Fruit fly (Drosophila melanogaster) whole organism, embryonic: ENCODE data around the gene CG17154.

Experiments used
- Abd-B ChIP-seq: fragments of 200-800 bp; sonication (Bioruptor generic); optimal IDR thresholded peaks from 2 replicates; lab custom pipeline; 2018; ENCODE audit warnings: missing biosample characterization, mild to moderate bottlenecking, missing genetic modification characterization, moderate library complexity
- B-H1 ChIP-seq: fragments of 200-800 bp; sonication (Bioruptor generic); IDR thresholded peaks from 3 replicates; pipeline ENCODE4 v1.3.6; 2022; ENCODE audit warnings: missing biosample characterization, missing genetic modification characterization
- B-H2 ChIP-seq: fragments of 200-800 bp; sonication (Bioruptor generic); optimal IDR thresholded peaks from 2 replicates; lab custom pipeline; 2018; ENCODE audit warnings: missing biosample characterization, mild to moderate bottlenecking, missing genetic modification characterization
- CG10462 ChIP-seq: fragments of 200-800 bp; sonication (Bioruptor generic); optimal IDR thresholded peaks from 2 replicates; lab custom pipeline; 2016; ENCODE audit warnings: missing biosample characterization, missing genetic modification characterization
- CG12155 ChIP-seq: fragments of 200-800 bp; sonication (Bioruptor generic); optimal IDR thresholded peaks from 3 replicates; lab custom pipeline; 2016; ENCODE audit warnings: missing biosample characterization, missing genetic modification characterization
- CG17186 ChIP-seq: fragments of 200-800 bp; sonication (Bioruptor generic); optimal IDR thresholded peaks from 3 replicates; lab custom pipeline; 2017; ENCODE audit warnings: missing biosample characterization, missing genetic modification reagents, missing genetic modification characterization
- CG17359 ChIP-seq: fragments of 200-800 bp; sonication (Bioruptor generic); optimal IDR thresholded peaks from 3 replicates; lab custom pipeline; 2018; ENCODE audit warnings: missing biosample characterization, mild to moderate bottlenecking, missing genetic modification characterization, moderate library complexity
- CG1792 ChIP-seq: fragments of 200-800 bp; sonication (Bioruptor generic); optimal IDR thresholded peaks from 2 replicates; lab custom pipeline; 2016; ENCODE audit warnings: missing biosample characterization, missing genetic modification characterization
- CG2120 ChIP-seq: fragments of 200-800 bp; sonication (Bioruptor generic); optimal IDR thresholded peaks from 3 replicates; lab custom pipeline; 2016; ENCODE audit warnings: missing biosample characterization, missing genetic modification characterization
- CG2129 ChIP-seq: fragments of 200-800 bp; sonication (Bioruptor generic); IDR thresholded peaks from 2 replicates; pipeline ENCODE4 v1.3.6; 2022; ENCODE audit warnings: missing biosample characterization, missing genetic modification characterization; ENCODE audit not compliant: partially characterized antibody
- CG4282 ChIP-seq: fragments of 200-800 bp; sonication (Bioruptor generic); optimal IDR thresholded peaks from 2 replicates; lab custom pipeline; 2016; ENCODE audit warnings: missing biosample characterization, missing genetic modification characterization
- CG4328 ChIP-seq: fragments of 200-800 bp; sonication (Bioruptor generic); optimal IDR thresholded peaks from 3 replicates; lab custom pipeline; 2017; ENCODE audit warnings: missing biosample characterization, missing genetic modification reagents, missing genetic modification characterization
- CG4404 ChIP-seq: fragments of 200-800 bp; sonication (Bioruptor generic); IDR thresholded peaks from 2 replicates; pipeline ENCODE4 v1.3.6; 2022; ENCODE audit warnings: missing biosample characterization, missing genetic modification characterization
- CG4707 ChIP-seq: fragments of 200-800 bp; sonication (Bioruptor generic); optimal IDR thresholded peaks from 2 replicates; lab custom pipeline; 2018; ENCODE audit warnings: missing biosample characterization, mild to moderate bottlenecking, missing genetic modification characterization, moderate library complexity
- CG8281 ChIP-seq: fragments of 200-800 bp; sonication (Bioruptor generic); optimal IDR thresholded peaks from 2 replicates; lab custom pipeline; 2018; ENCODE audit warnings: missing biosample characterization, mild to moderate bottlenecking, missing genetic modification characterization, moderate library complexity
- CG9797 ChIP-seq: fragments of 200-800 bp; sonication (Bioruptor generic); optimal IDR thresholded peaks from 3 replicates; lab custom pipeline; 2018; ENCODE audit warnings: missing biosample characterization, mild to moderate bottlenecking, missing genetic modification characterization
- Chrac-16 ChIP-seq: fragments of 200-800 bp; sonication (Bioruptor generic); optimal IDR thresholded peaks from 3 replicates; lab custom pipeline; 2016; ENCODE audit warnings: missing biosample characterization, missing genetic modification characterization
- CkIIα-i1 ChIP-seq: fragments of 200-800 bp; sonication (Bioruptor generic); IDR thresholded peaks from 2 replicates; pipeline ENCODE4 v1.3.6; 2022; ENCODE audit warnings: missing biosample characterization, missing genetic modification characterization
- ERR ChIP-seq: fragments of 200-800 bp; sonication (Bioruptor generic); optimal IDR thresholded peaks from 2 replicates; lab custom pipeline; 2016; ENCODE audit warnings: missing biosample characterization, missing genetic modification characterization
- Ets65A ChIP-seq: fragments of 200-800 bp; sonication (Bioruptor generic); peaks from one replicate; lab custom pipeline; 2016; ENCODE audit warnings: missing biosample characterization, missing genetic modification characterization
- GATAe ChIP-seq: fragments of 200-800 bp; sonication (Bioruptor generic); conservative IDR thresholded peaks from 2 replicates; pipeline ENCODE4 v1.3.6; 2022; ENCODE audit warnings: missing biosample characterization, missing genetic modification characterization
- HLH3B ChIP-seq: fragments of 200-800 bp; sonication (Bioruptor generic); IDR thresholded peaks from 2 replicates; pipeline ENCODE4 v1.3.6; 2022; ENCODE audit warnings: missing biosample characterization, missing genetic modification characterization
- HLH4C ChIP-seq: fragments of 200-800 bp; sonication (Bioruptor generic); IDR thresholded peaks from 3 replicates; pipeline ENCODE4 v1.3.6; 2022; ENCODE audit warnings: missing biosample characterization, missing genetic modification characterization; ENCODE audit not compliant: partially characterized antibody
- Lhr ChIP-seq: fragments of 200-800 bp; sonication (Bioruptor generic); optimal IDR thresholded peaks from 3 replicates; lab custom pipeline; 2017; ENCODE audit warnings: mild to moderate bottlenecking, missing biosample characterization, missing genetic modification reagents, missing genetic modification characterization
- Mrtf ChIP-seq: fragments of 200-800 bp; sonication (Bioruptor generic); IDR thresholded peaks from 3 replicates; pipeline ENCODE4 v1.3.6; 2022; ENCODE audit warnings: missing biosample characterization, missing genetic modification characterization
- NfI ChIP-seq: fragments of 200-800 bp; sonication (Bioruptor generic); optimal IDR thresholded peaks from 3 replicates; lab custom pipeline; 2018; ENCODE audit warnings: missing biosample characterization, mild to moderate bottlenecking, missing genetic modification characterization, moderate library complexity
- Oli ChIP-seq: fragments of 200-800 bp; sonication (Bioruptor generic); optimal IDR thresholded peaks from 2 replicates; lab custom pipeline; 2018; ENCODE audit warnings: missing biosample characterization, mild to moderate bottlenecking, missing genetic modification characterization, moderate library complexity
- Pdp1 ChIP-seq, 2 experiments: fragments of 200-800 bp; sonication (Bioruptor generic); optimal IDR thresholded peaks; 3 replicates each; lab custom pipeline; 2016; ENCODE audit warnings: missing biosample characterization in 2 of 2, missing genetic modification characterization in 2 of 2, mild to moderate bottlenecking in 1 of 2, moderate library complexity in 1 of 2
- Rx ChIP-seq: fragments of 200-800 bp; sonication (Bioruptor generic); IDR thresholded peaks from 2 replicates; pipeline ENCODE4 v1.3.6; 2022; ENCODE audit warnings: missing biosample characterization, missing genetic modification characterization
- Six4 ChIP-seq: fragments of 200-800 bp; sonication (Bioruptor generic); optimal IDR thresholded peaks from 2 replicates; lab custom pipeline; 2016; ENCODE audit warnings: missing biosample characterization, missing genetic modification characterization
- Sox102F ChIP-seq: fragments of 200-800 bp; sonication (Bioruptor generic); optimal IDR thresholded peaks from 2 replicates; lab custom pipeline; 2018; ENCODE audit warnings: missing biosample characterization, mild to moderate bottlenecking, missing genetic modification characterization, moderate library complexity
- Sry-β ChIP-seq: fragments of 200-800 bp; sonication (Bioruptor generic); optimal IDR thresholded peaks from 2 replicates; lab custom pipeline; 2018; ENCODE audit warnings: missing biosample characterization, mild to moderate bottlenecking, missing genetic modification characterization, moderate library complexity
- TFAM ChIP-seq: fragments of 200-800 bp; sonication (Bioruptor generic); optimal IDR thresholded peaks from 2 replicates; lab custom pipeline; 2017; ENCODE audit warnings: missing biosample characterization, missing genetic modification characterization, inconsistent platforms
- Taf1 ChIP-seq: fragments of 200-800 bp; sonication (Bioruptor generic); IDR thresholded peaks from 2 replicates; pipeline ENCODE4 v1.3.6; 2022; ENCODE audit warnings: missing biosample characterization, missing genetic modification characterization
- ab ChIP-seq: fragments of 200-800 bp; sonication (Bioruptor generic); optimal IDR thresholded peaks from 2 replicates; lab custom pipeline; 2016; ENCODE audit warnings: missing biosample characterization, missing genetic modification characterization
- btn ChIP-seq: fragments of 200-800 bp; sonication (Bioruptor generic); optimal IDR thresholded peaks from 2 replicates; lab custom pipeline; 2016; ENCODE audit warnings: missing biosample characterization, missing genetic modification characterization
- chm ChIP-seq: fragments of 200-800 bp; sonication (Bioruptor generic); IDR thresholded peaks from 2 replicates; pipeline ENCODE4 v1.3.6; 2022; ENCODE audit warnings: missing biosample characterization, missing genetic modification characterization
- dati ChIP-seq: fragments of 200-800 bp; sonication (Bioruptor generic); IDR thresholded peaks from 2 replicates; pipeline ENCODE4 v1.3.6; 2022; ENCODE audit warnings: missing biosample characterization, missing genetic modification characterization
- ems ChIP-seq: fragments of 200-800 bp; sonication (Bioruptor generic); optimal IDR thresholded peaks from 3 replicates; lab custom pipeline; 2016; ENCODE audit warnings: missing biosample characterization, missing genetic modification characterization
- esg ChIP-seq: fragments of 200-800 bp; sonication (Bioruptor generic); conservative IDR thresholded peaks from 2 replicates; pipeline ENCODE4 v1.3.6; 2022; ENCODE audit warnings: missing biosample characterization, missing genetic modification characterization
- eyg ChIP-seq: fragments of 200-800 bp; sonication (Bioruptor generic); optimal IDR thresholded peaks from 3 replicates; lab custom pipeline; 2016; ENCODE audit warnings: missing biosample characterization, missing genetic modification characterization
- fd64A ChIP-seq: fragments of 200-800 bp; sonication (Bioruptor generic); optimal IDR thresholded peaks from 3 replicates; lab custom pipeline; 2018; ENCODE audit warnings: missing biosample characterization, mild to moderate bottlenecking, missing genetic modification characterization
- gsb ChIP-seq: fragments of 200-800 bp; sonication (Bioruptor generic); IDR thresholded peaks from 2 replicates; pipeline ENCODE4 v1.3.6; 2022; ENCODE audit warnings: missing biosample characterization, missing genetic modification characterization
- ind ChIP-seq: fragments of 200-800 bp; sonication (Bioruptor generic); optimal IDR thresholded peaks from 3 replicates; lab custom pipeline; 2016; ENCODE audit warnings: missing biosample characterization, missing genetic modification characterization
- jing ChIP-seq: fragments of 200-800 bp; sonication (Bioruptor generic); optimal IDR thresholded peaks from 2 replicates; lab custom pipeline; 2018; ENCODE audit warnings: missing biosample characterization, mild to moderate bottlenecking, missing genetic modification characterization
- jumu ChIP-seq: fragments of 200-800 bp; sonication (Bioruptor generic); optimal IDR thresholded peaks from 3 replicates; lab custom pipeline; 2016; ENCODE audit warnings: missing biosample characterization, missing genetic modification characterization
- p53 ChIP-seq: fragments of 200-800 bp; sonication (Bioruptor generic); optimal IDR thresholded peaks from 2 replicates; lab custom pipeline; 2016; ENCODE audit warnings: missing biosample characterization, missing genetic modification characterization
- phol ChIP-seq: fragments of 200-800 bp; sonication (Bioruptor generic); optimal IDR thresholded peaks from 3 replicates; lab custom pipeline; 2018; ENCODE audit warnings: missing biosample characterization, mild to moderate bottlenecking, missing genetic modification characterization, moderate library complexity
- pzg ChIP-seq: fragments of 200-800 bp; sonication (Bioruptor generic); optimal IDR thresholded peaks from 3 replicates; lab custom pipeline; 2018; ENCODE audit warnings: missing biosample characterization, mild to moderate bottlenecking, missing genetic modification characterization, moderate library complexity
- sens-2 ChIP-seq: fragments of 200-800 bp; sonication (Bioruptor generic); IDR thresholded peaks from 2 replicates; pipeline ENCODE4 v1.3.6; 2022; ENCODE audit warnings: missing biosample characterization, missing genetic modification characterization
- ttk ChIP-seq: fragments of 200-800 bp; sonication (Bioruptor generic); IDR thresholded peaks from 2 replicates; pipeline ENCODE4 v2.1.2; 2022; ENCODE audit warnings: missing biosample characterization, missing genetic modification characterization

The CG17154 gene

DNA sequence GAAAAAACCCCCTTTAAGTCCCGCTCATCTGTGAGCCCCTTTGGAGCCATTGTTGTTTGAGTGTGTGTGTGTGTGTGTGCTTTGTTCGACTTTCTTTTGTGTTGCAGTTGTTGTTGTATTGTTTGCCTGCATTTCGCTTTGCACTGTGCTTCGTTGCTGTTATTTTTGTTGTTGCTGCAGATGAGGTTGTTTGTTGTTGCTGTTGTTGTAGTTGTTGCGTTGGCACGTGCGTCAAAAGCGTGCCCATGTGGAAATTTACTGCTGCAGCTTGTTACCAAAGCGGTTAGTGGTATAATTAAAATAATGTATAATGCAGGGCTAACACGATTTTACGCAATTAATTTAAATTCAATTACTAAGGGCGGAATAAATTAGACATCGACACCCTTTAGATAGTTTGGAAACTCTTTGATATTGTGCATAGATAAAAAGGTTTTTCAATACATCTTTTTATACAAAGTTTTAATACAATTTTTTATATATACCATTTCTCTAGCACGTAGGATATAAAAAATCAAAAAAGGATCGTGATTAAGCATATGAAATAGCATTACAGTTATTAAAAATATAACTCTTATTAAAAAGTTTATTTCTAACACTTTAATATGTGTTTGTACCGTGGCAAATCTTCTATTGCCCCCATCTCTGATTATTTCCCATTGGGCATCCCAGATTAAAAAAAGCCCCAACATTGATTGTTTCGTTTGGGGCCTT lies 1.9 kb downstream of the CG17154 start (continued):
- TF ChIP-seq dati (GFP tag; lab: Robert Waterston, UW) (no peak), CG4328 (GFP tag; lab: Kevin White, UChicago) (no peak), HLH3B (GFP tag; lab: Robert Waterston, UW) (no peak), ERR (GFP tag; lab: Kevin White, UChicago) (no peak), fd64A (GFP tag; lab: Kevin White, UChicago) (no peak), Taf1 (GFP tag; lab: Robert Waterston, UW) (no peak), ttk (GFP tag; lab: Robert Waterston, UW) (no peak), Ets65A (GFP tag; lab: Kevin White, UChicago) (no peak), btn (GFP tag; lab: Kevin White, UChicago) (no peak), Oli (tag; lab: Kevin White, UChicago) (peak; percentile 43), chm (no peak), CG1792 (no peak), pzg (GFP tag; lab: Kevin White, UChicago) (no peak), CG9797 (no peak), Abd-B (GFP tag; lab: Kevin White, UChicago) (no peak), TFAM (GFP tag; lab: Kevin White, UChicago) (no peak), ind (GFP tag; lab: Kevin White, UChicago) (no peak), ab (GFP tag; lab: Kevin White, UChicago) (no peak), B-H2 (GFP tag; lab: Kevin White, UChicago) (no peak), CG10462 (GFP tag; lab: Kevin White, UChicago) (no peak), CG17359 (peak; percentile 13), Lhr (GFP tag; lab: Kevin White, UChicago) (no peak), NfI (no peak), CG2120 (GFP tag; lab: Kevin White, UChicago) (no peak), CkIIα-i1 (GFP tag; lab: Robert Waterston, UW) (no peak), sens-2 (no peak; the same call in 1 of the 2 replicates), p53 (GFP tag; lab: Kevin White, UChicago) (no peak), Six4 (GFP tag; lab: Kevin White, UChicago) (no peak), esg (GFP tag; lab: Robert Waterston, UW) (no peak), B-H1 (GFP tag; lab: Robert Waterston, UW) (no peak), Pdp1 (GFP tag; optimal IDR thresholded peaks at IDR 0.05; lab: Kevin White, UChicago) (peak in 1 of 2 experiments; percentile 23), gsb (GFP tag; lab: Robert Waterston, UW) (no peak), jumu (GFP tag; lab: Kevin White, UChicago) (no peak), CG12155 (GFP tag; lab: Kevin White, UChicago) (no peak), Sry-β (GFP tag; lab: Kevin White, UChicago) (no peak), ems (GFP tag; lab: Kevin White, UChicago) (no peak), Mrtf (no peak), CG4707 (GFP tag; lab: Kevin White, UChicago) (no peak), Chrac-16 (no peak), CG2129 (no peak), GATAe (GFP tag; lab: Robert Waterston, UW) (no peak), HLH4C (GFP tag; lab: Robert Waterston, UW) (no peak), CG4404 (GFP tag; lab: Robert Waterston, UW) (no peak), jing (no peak), Sox102F (GFP tag; lab: Kevin White, UChicago) (peak; percentile 31), eyg (GFP tag; lab: Kevin White, UChicago) (no peak), phol (tag; lab: Kevin White, UChicago) (peak; percentile 34), CG17186 (GFP tag; lab: Kevin White, UChicago) (no peak), CG8281 (tag; lab: Kevin White, UChicago) (no peak), CG4282 (no peak), Rx (GFP tag; lab: Robert Waterston, UW) (no peak)
